Fruit fly (Drosophila melanogaster) whole organism, embryonic: ENCODE measurements around the gene Syx5.
A peak's percentile ranks its signal among the peaks of the same experiment; 100 is the strongest.

Source experiments
- CG10543 ChIP-seq: fragments of 200-800 bp; sonication (Bioruptor generic); optimal IDR thresholded peaks from 3 replicates; lab custom pipeline; 2017; ENCODE audit warnings: missing biosample characterization, mild to moderate bottlenecking, missing genetic modification characterization, moderate library complexity
- CG11723 ChIP-seq: fragments of 200-800 bp; sonication (Bioruptor generic); optimal IDR thresholded peaks from 2 replicates; lab custom pipeline; 2017; ENCODE audit warnings: missing biosample characterization, mild to moderate bottlenecking, missing genetic modification characterization
- CG12769 ChIP-seq: fragments of 200-800 bp; sonication (Bioruptor generic); optimal IDR thresholded peaks from 2 replicates; lab custom pipeline; 2019; ENCODE audit warnings: missing biosample characterization, mild to moderate bottlenecking, missing genetic modification characterization, moderate library complexity
- CG13296 ChIP-seq: fragments of 200-800 bp; sonication (Bioruptor generic); optimal IDR thresholded peaks from 3 replicates; lab custom pipeline; 2018; ENCODE audit warnings: missing biosample characterization, mild to moderate bottlenecking, missing genetic modification characterization
- CG13894 ChIP-seq: fragments of 200-800 bp; sonication (Bioruptor generic); optimal IDR thresholded peaks from 3 replicates; lab custom pipeline; 2018; ENCODE audit warnings: missing biosample characterization, mild to moderate bottlenecking, missing genetic modification characterization, moderate library complexity
- CG17359 ChIP-seq: fragments of 200-800 bp; sonication (Bioruptor generic); optimal IDR thresholded peaks from 3 replicates; lab custom pipeline; 2018; ENCODE audit warnings: missing biosample characterization, mild to moderate bottlenecking, missing genetic modification characterization, moderate library complexity
- CG17385 ChIP-seq: fragments of 200-800 bp; sonication (Bioruptor generic); optimal IDR thresholded peaks from 3 replicates; lab custom pipeline; 2018; ENCODE audit warnings: missing biosample characterization, mild to moderate bottlenecking, missing genetic modification characterization
- CG18011 ChIP-seq: fragments of 200-800 bp; sonication (Bioruptor generic); optimal IDR thresholded peaks from 2 replicates; lab custom pipeline; 2017; ENCODE audit warnings: missing biosample characterization, missing genetic modification characterization, mild to moderate bottlenecking, moderate library complexity, missing genotype
- CG2120 ChIP-seq: fragments of 200-800 bp; sonication (Bioruptor generic); optimal IDR thresholded peaks from 3 replicates; lab custom pipeline; 2016; ENCODE audit warnings: missing biosample characterization, missing genetic modification characterization
- CG31441 ChIP-seq: fragments of 200-800 bp; sonication (Bioruptor generic); IDR thresholded peaks from 2 replicates; pipeline ENCODE4 v1.3.6; 2022; ENCODE audit warnings: missing biosample characterization, missing genetic modification characterization
- CG32772 ChIP-seq: fragments of 200-800 bp; sonication (Bioruptor generic); IDR thresholded peaks from 2 replicates; pipeline ENCODE4 v1.3.6; 2022; ENCODE audit warnings: missing biosample characterization, missing genetic modification characterization
- CG34224 ChIP-seq: fragments of 200-800 bp; sonication (Bioruptor generic); IDR thresholded peaks from 3 replicates; pipeline ENCODE4 v1.3.6; 2022; ENCODE audit warnings: missing biosample characterization, missing genetic modification characterization; ENCODE audit not compliant: partially characterized antibody
- CG4707 ChIP-seq: fragments of 200-800 bp; sonication (Bioruptor generic); optimal IDR thresholded peaks from 2 replicates; lab custom pipeline; 2018; ENCODE audit warnings: missing biosample characterization, mild to moderate bottlenecking, missing genetic modification characterization, moderate library complexity
- CG6683 ChIP-seq: fragments of 200-800 bp; sonication (Bioruptor generic); optimal IDR thresholded peaks from 2 replicates; lab custom pipeline; 2017; ENCODE audit warnings: missing biosample characterization, mild to moderate bottlenecking, missing genetic modification characterization, missing genetic modification reagents
- CG6854 ChIP-seq: fragments of 200-800 bp; sonication (Bioruptor generic); optimal IDR thresholded peaks from 3 replicates; lab custom pipeline; 2017; ENCODE audit warnings: missing biosample characterization, mild to moderate bottlenecking, missing genetic modification characterization
- CG8290 ChIP-seq, 3 experiments: fragments of 200-800 bp; sonication (Bioruptor generic); optimal IDR thresholded peaks; 2 replicates each; lab custom pipeline; 2016 to 2019; ENCODE audit warnings: missing biosample characterization in 3 of 3, missing genetic modification characterization in 3 of 3, mild to moderate bottlenecking in 2 of 3, moderate library complexity in 1 of 3
- CrebB ChIP-seq: fragments of 200-800 bp; sonication (Bioruptor generic); optimal IDR thresholded peaks from 3 replicates; lab custom pipeline; 2018; ENCODE audit warnings: missing biosample characterization, mild to moderate bottlenecking, missing genetic modification characterization
- Dbx ChIP-seq: fragments of 200-800 bp; sonication (Bioruptor generic); IDR thresholded peaks from 3 replicates; pipeline ENCODE4 v1.3.6; 2022; ENCODE audit warnings: missing biosample characterization, missing genetic modification characterization
- E2f1 ChIP-seq: fragments of 200-800 bp; sonication (Bioruptor generic); IDR thresholded peaks from 2 replicates; pipeline ENCODE4 v1.3.6; 2022; ENCODE audit warnings: missing biosample characterization, missing genetic modification characterization
- Eip74EF ChIP-seq, 2 experiments: fragments of 200-800 bp in 1 of 2; fragments of >200 bp in 1 of 2; sonication (Bioruptor generic) in 1 of 2; optimal IDR thresholded peaks; 2 replicates each; lab custom pipeline; 2017 to 2019; ENCODE audit warnings: missing biosample characterization in 2 of 2, missing genetic modification characterization in 2 of 2, mild to moderate bottlenecking in 1 of 2, moderate library complexity in 1 of 2
- Fer3 ChIP-seq: fragments of 200-800 bp; sonication (Bioruptor generic); optimal IDR thresholded peaks from 2 replicates; lab custom pipeline; 2018; ENCODE audit warnings: missing biosample characterization, mild to moderate bottlenecking, missing genetic modification characterization, moderate library complexity
- HmgZ ChIP-seq: fragments of 200-800 bp; sonication (Bioruptor generic); optimal IDR thresholded peaks from 2 replicates; lab custom pipeline; 2018; ENCODE audit warnings: missing biosample characterization, mild to moderate bottlenecking, missing genetic modification characterization
- Hmx ChIP-seq: fragments of 200-800 bp; sonication (Bioruptor generic); optimal IDR thresholded peaks from 2 replicates; lab custom pipeline; 2016; ENCODE audit warnings: missing biosample characterization, missing genetic modification characterization
- Med ChIP-seq: fragments of 200-800 bp; sonication (Bioruptor generic); peaks from one replicate; lab custom pipeline; 2016; ENCODE audit warnings: missing biosample characterization, missing genetic modification characterization, mild to moderate bottlenecking, inconsistent platforms, moderate library complexity
- NFAT ChIP-seq: fragments of 200-800 bp; sonication (Bioruptor generic); IDR thresholded peaks from 2 replicates; pipeline ENCODE4 v1.3.6; 2022; ENCODE audit warnings: missing biosample characterization, missing genetic modification characterization
- bowl ChIP-seq: fragments of 200-800 bp; sonication (Bioruptor generic); IDR thresholded peaks from 2 replicates; pipeline ENCODE4 v1.3.6; 2022; ENCODE audit warnings: missing biosample characterization, missing genetic modification characterization
- br ChIP-seq: fragments of >200 bp; optimal IDR thresholded peaks from 2 replicates; lab custom pipeline; 2017
- btn ChIP-seq: fragments of 200-800 bp; sonication (Bioruptor generic); optimal IDR thresholded peaks from 2 replicates; lab custom pipeline; 2016; ENCODE audit warnings: missing biosample characterization, missing genetic modification characterization
- cwo ChIP-seq: fragments of 200-800 bp; sonication (Bioruptor generic); optimal IDR thresholded peaks from 3 replicates; lab custom pipeline; 2017; ENCODE audit warnings: missing biosample characterization, missing genetic modification characterization, mild to moderate bottlenecking, moderate library complexity, missing genetic modification reagents
- exex ChIP-seq: fragments of 200-800 bp; sonication (Bioruptor generic); optimal IDR thresholded peaks from 4 replicates; lab custom pipeline; 2018; ENCODE audit warnings: missing biosample characterization, mild to moderate bottlenecking, missing genetic modification characterization, moderate library complexity
- eyg ChIP-seq: fragments of 200-800 bp; sonication (Bioruptor generic); optimal IDR thresholded peaks from 3 replicates; lab custom pipeline; 2016; ENCODE audit warnings: missing biosample characterization, missing genetic modification characterization
- gce ChIP-seq: fragments of 200-800 bp; sonication (Bioruptor generic); IDR thresholded peaks from 3 replicates; pipeline ENCODE4 v1.3.6; 2022; ENCODE audit warnings: missing biosample characterization, missing genetic modification characterization
- gro ChIP-seq: fragments of 200-800 bp; sonication (Bioruptor generic); optimal IDR thresholded peaks from 2 replicates; lab custom pipeline; 2016; ENCODE audit warnings: missing biosample characterization, missing genetic modification characterization
- hkb ChIP-seq, 2 experiments: fragments of 200-800 bp in 1 of 2; fragments of >200 bp in 1 of 2; sonication (Bioruptor generic) in 1 of 2; IDR thresholded peaks in 1 of 2; optimal IDR thresholded peaks in 1 of 2; 2 replicates each; pipeline versions ENCODE4 v1.3.6 to Lab custom; 2017 to 2022; ENCODE audit warnings: missing biosample characterization in 1 of 2, missing genetic modification characterization in 1 of 2
- jigr1 ChIP-seq: fragments of 200-800 bp; sonication (Bioruptor generic); IDR thresholded peaks from 3 replicates; pipeline ENCODE4 v1.3.6; 2022; ENCODE audit warnings: missing biosample characterization, missing genetic modification characterization
- lab ChIP-seq: fragments of 200-800 bp; sonication (Bioruptor generic); optimal IDR thresholded peaks from 3 replicates; lab custom pipeline; 2017; ENCODE audit warnings: missing biosample characterization, missing genetic modification characterization, mild to moderate bottlenecking, moderate library complexity, missing genetic modification reagents
- lbe ChIP-seq: fragments of 200-800 bp; sonication (Bioruptor generic); optimal IDR thresholded peaks from 2 replicates; lab custom pipeline; 2016; ENCODE audit warnings: missing biosample characterization, mild to moderate bottlenecking, missing genetic modification characterization
- mam ChIP-seq: fragments of 200-800 bp; sonication (Bioruptor generic); optimal IDR thresholded peaks from 3 replicates; lab custom pipeline; 2016; ENCODE audit warnings: missing biosample characterization, missing genetic modification characterization
- mirr ChIP-seq: fragments of 200-800 bp; sonication (Bioruptor generic); optimal IDR thresholded peaks from 3 replicates; lab custom pipeline; 2018; ENCODE audit warnings: missing biosample characterization, mild to moderate bottlenecking, missing genetic modification characterization
- odd ChIP-seq: fragments of 200-800 bp; sonication (Bioruptor generic); optimal IDR thresholded peaks from 2 replicates; lab custom pipeline; 2017; ENCODE audit warnings: missing biosample characterization, mild to moderate bottlenecking, missing genetic modification characterization
- pfk ChIP-seq: fragments of 200-800 bp; sonication (Bioruptor generic); optimal IDR thresholded peaks from 2 replicates; lab custom pipeline; 2018; ENCODE audit warnings: missing biosample characterization, mild to moderate bottlenecking, missing genetic modification characterization, moderate library complexity
- pita ChIP-seq: fragments of 200-800 bp; sonication (Bioruptor generic); optimal IDR thresholded peaks from 2 replicates; lab custom pipeline; 2017; ENCODE audit warnings: missing biosample characterization, mild to moderate bottlenecking, missing genetic modification characterization
- pzg ChIP-seq: fragments of 200-800 bp; sonication (Bioruptor generic); optimal IDR thresholded peaks from 3 replicates; lab custom pipeline; 2018; ENCODE audit warnings: missing biosample characterization, mild to moderate bottlenecking, missing genetic modification characterization, moderate library complexity
- rib ChIP-seq: fragments of 200-800 bp; sonication (Bioruptor generic); IDR thresholded peaks from 2 replicates; pipeline ENCODE4 v1.3.6; 2022; ENCODE audit warnings: missing biosample characterization, missing genetic modification characterization
- sd ChIP-seq: fragments of 200-800 bp; sonication (Bioruptor generic); optimal IDR thresholded peaks from 3 replicates; lab custom pipeline; 2018; ENCODE audit warnings: missing biosample characterization, mild to moderate bottlenecking, missing genetic modification characterization, moderate library complexity
- slbo ChIP-seq: fragments of 200-800 bp; sonication (Bioruptor generic); IDR thresholded peaks from 2 replicates; pipeline ENCODE4 v1.3.6; 2022; ENCODE audit warnings: missing biosample characterization, missing genetic modification characterization
- sob ChIP-seq: fragments of 200-800 bp; sonication (Bioruptor generic); IDR thresholded peaks from 2 replicates; pipeline ENCODE4 v1.3.6; 2022; ENCODE audit warnings: missing biosample characterization, missing genetic modification characterization
- sqz ChIP-seq: fragments of 200-800 bp; sonication (Bioruptor generic); optimal IDR thresholded peaks from 3 replicates; lab custom pipeline; 2018; ENCODE audit warnings: missing biosample characterization, mild to moderate bottlenecking, missing genetic modification characterization
- tna ChIP-seq: fragments of 200-800 bp; sonication (Bioruptor generic); IDR thresholded peaks from 2 replicates; pipeline ENCODE4 v1.3.6; 2022; ENCODE audit warnings: missing biosample characterization, missing genetic modification characterization; ENCODE audit not compliant: partially characterized antibody

The Syx5 gene

dm6 chr2L:16315027-16315426 lies 7.9 kb downstream of the Syx5 start (continued):
- peak; percentile 77 for TF ChIP-seq mirr (GFP tag; lab: Kevin White, UChicago)
- TF ChIP-seq CG12769: peak; percentile 79
- TF ChIP-seq CG17359 (tag; lab: Kevin White, UChicago): peak; percentile 9
- TF ChIP-seq lbe (GFP tag; lab: Kevin White, UChicago): peak; percentile 3
- peak; percentile 31; the same call in 1 of the 2 replicates for TF ChIP-seq sob (GFP tag; lab: Robert Waterston, UW)
- TF ChIP-seq bowl (GFP tag; lab: Robert Waterston, UW): 0 out of 2 replicates have a peak, but pooled peaks have one; percentile 28
- TF ChIP-seq br (lab: Kevin White, UChicago): no peak
- peak; percentile 41; the same call in 2 of the 3 replicates for TF ChIP-seq CG34224 (GFP tag; lab: Robert Waterston, UW)
- TF ChIP-seq CrebB (tag; lab: Kevin White, UChicago): peak; percentile 65
- TF ChIP-seq sqz: peak; percentile 65
- no peak for TF ChIP-seq E2f1 (GFP tag; lab: Robert Waterston, UW)
- peak; percentile 92 for TF ChIP-seq CG13894 (tag; lab: Kevin White, UChicago)
- peak in 1 of 2 experiments; percentile 37 for TF ChIP-seq Eip74EF (GFP tag; optimal IDR thresholded peaks at IDR 0.05; lab: Kevin White, UChicago)
- TF ChIP-seq cwo (GFP tag; lab: Kevin White, UChicago): peak; percentile 27
- no peak for TF ChIP-seq CG4707
- no peak for TF ChIP-seq eyg
- no peak for TF ChIP-seq mam (GFP tag; lab: Kevin White, UChicago)
- peak; percentile 57 for TF ChIP-seq HmgZ
- TF ChIP-seq rib (GFP tag; lab: Robert Waterston, UW): peak; percentile 66; the same call in 1 of the 2 replicates
- 0 out of 2 replicates have a peak, but pooled peaks have one; percentile 43 for TF ChIP-seq NFAT (GFP tag; lab: Robert Waterston, UW)
- TF ChIP-seq gro: peak; percentile 50
- peak; percentile 43; the same call in 1 of the 2 replicates for TF ChIP-seq tna (GFP tag; lab: Robert Waterston, UW)
- TF ChIP-seq CG32772 (GFP tag; lab: Robert Waterston, UW): no peak
- no peak for TF ChIP-seq gce
- no peak for TF ChIP-seq CG18011 (GFP tag; lab: Kevin White, UChicago)
- peak; percentile 61 for TF ChIP-seq lab (GFP tag; lab: Kevin White, UChicago)
- TF ChIP-seq CG6683 (GFP tag; lab: Kevin White, UChicago): no peak
- TF ChIP-seq btn (GFP tag; lab: Kevin White, UChicago): no peak
- peak; percentile 17 for TF ChIP-seq CG17385
- TF ChIP-seq exex (tag; lab: Kevin White, UChicago): peak; percentile 62
- peak; percentile 25 for TF ChIP-seq pfk (GFP tag; lab: Kevin White, UChicago)
- peak; percentile 2 for TF ChIP-seq CG2120 (GFP tag; lab: Kevin White, UChicago)
- TF ChIP-seq CG11723 (GFP tag; lab: Kevin White, UChicago): no peak
- peak; percentile 43 for TF ChIP-seq CG6854 (GFP tag; lab: Kevin White, UChicago)
- TF ChIP-seq odd (GFP tag; lab: Kevin White, UChicago): peak; percentile 5
- TF ChIP-seq jigr1 (GFP tag; lab: Robert Waterston, UW): no peak
- no peak for TF ChIP-seq CG8290 (GFP tag; optimal IDR thresholded peaks at IDR 0.05; lab: Kevin White, UChicago)
- TF ChIP-seq CG8290 (tag; optimal IDR thresholded peaks at IDR 0.05; lab: Kevin White, UChicago): peak in 1 of 2 experiments; percentile 38
- TF ChIP-seq slbo: peak; percentile 30; the same call in 1 of the 2 replicates
- peak; percentile 0 for TF ChIP-seq pzg (GFP tag; lab: Kevin White, UChicago)
- TF ChIP-seq Dbx (GFP tag; lab: Robert Waterston, UW): 0 out of 3 replicates have a peak, but pooled peaks have one; percentile 43
- TF ChIP-seq pita: no peak
- peak; percentile 95 for TF ChIP-seq sd
- TF ChIP-seq Fer3: peak; percentile 20
- TF ChIP-seq CG31441: no peak
- peak; percentile 60 for TF ChIP-seq CG13296
- peak; percentile 82 for TF ChIP-seq CG10543 (GFP tag; lab: Kevin White, UChicago)
- no peak for TF ChIP-seq hkb (optimal IDR thresholded peaks at IDR 0.05; lab: Kevin White, UChicago)
- TF ChIP-seq hkb (GFP tag; IDR thresholded peaks at IDR 0.05; lab: Robert Waterston, UW): peak; percentile 25; the same call in 1 of the 2 replicates
- TF ChIP-seq Med (GFP tag; lab: Kevin White, UChicago): peak; percentile 75
- TF ChIP-seq Hmx: no peak
